Worm (Caenorhabditis elegans) whole organism, young adult: ENCODE results near the gene irld-33.

ENCODE experiments used
- B0261.1 ChIP-seq: sonication (generic microtip); optimal IDR thresholded peaks from 2 replicates; lab custom pipeline; 2016; ENCODE audit warnings: mild to moderate bottlenecking, missing genetic modification characterization, moderate library complexity, missing compliant biosample characterization
- C06A6.2 ChIP-seq: fragments of 200-800 bp; sonication (Bioruptor generic); conservative IDR thresholded peaks from 2 replicates; pipeline ENCODE4 v1.3.6; 2022; ENCODE audit warnings: missing genetic modification characterization, missing compliant biosample characterization
- C17E4.6 ChIP-seq: fragments of 200-800 bp; sonication (Bioruptor generic); IDR thresholded peaks from 2 replicates; pipeline ENCODE4 v1.3.6; 2022; ENCODE audit warnings: missing genetic modification reagents, missing genetic modification characterization, missing compliant biosample characterization
- F10E7.11 ChIP-seq: sonication (generic microtip); optimal IDR thresholded peaks from 2 replicates; lab custom pipeline; 2017; ENCODE audit warnings: mild to moderate bottlenecking, missing genetic modification characterization, moderate library complexity, missing compliant biosample characterization
- F22D6.2 ChIP-seq: sonication (generic microtip); optimal IDR thresholded peaks from 2 replicates; lab custom pipeline; 2016; ENCODE audit warnings: mild to moderate bottlenecking, missing genetic modification characterization, missing compliant biosample characterization
- F49E8.2 ChIP-seq: sonication (generic microtip); optimal IDR thresholded peaks from 3 replicates; lab custom pipeline; 2017; ENCODE audit warnings: missing genetic modification characterization, mild to moderate bottlenecking, missing compliant biosample characterization, antibody characterized with exemption, moderate library complexity; ENCODE audit not compliant: insufficient read depth
- F57A8.1 ChIP-seq: fragments of 200-800 bp; sonication (Bioruptor generic); optimal IDR thresholded peaks from 2 replicates; lab custom pipeline; 2018; ENCODE audit warnings: mild to moderate bottlenecking, missing genetic modification characterization, moderate library complexity, missing compliant biosample characterization
- F57C9.4 ChIP-seq: sonication (generic microtip); optimal IDR thresholded peaks from 2 replicates; lab custom pipeline; 2017; ENCODE audit warnings: mild to moderate bottlenecking, missing genetic modification characterization, missing compliant biosample characterization
- T07F8.4 ChIP-seq: sonication (generic microtip); optimal IDR thresholded peaks from 2 replicates; lab custom pipeline; 2016; ENCODE audit warnings: mild to moderate bottlenecking, missing genetic modification characterization, moderate library complexity, missing compliant biosample characterization
- Y56A3A.18 ChIP-seq: fragments of 200-800 bp; sonication (Bioruptor generic); IDR thresholded peaks from 2 replicates; pipeline ENCODE4 v1.3.6; 2022; ENCODE audit warnings: missing genetic modification reagents, missing genetic modification characterization, missing compliant biosample characterization
- Y67H2A.10 ChIP-seq: fragments of 200-800 bp; sonication (Bioruptor generic); conservative IDR thresholded peaks from 2 replicates; pipeline ENCODE4 v1.3.6; 2022; ENCODE audit warnings: missing genetic modification reagents, missing genetic modification characterization, missing compliant biosample characterization
- akir-1 ChIP-seq: fragments of 200-800 bp; sonication (Bioruptor generic); optimal IDR thresholded peaks from 2 replicates; lab custom pipeline; 2018; ENCODE audit warnings: mild to moderate bottlenecking, missing genetic modification characterization, moderate library complexity, missing compliant biosample characterization
- aptf-2 ChIP-seq: fragments of 200-800 bp; sonication (Bioruptor generic); conservative IDR thresholded peaks from 2 replicates; pipeline ENCODE4 v1.3.6; 2022; ENCODE audit warnings: missing genetic modification reagents, missing genetic modification characterization, missing compliant biosample characterization
- athp-1 ChIP-seq: sonication (generic microtip); optimal IDR thresholded peaks from 2 replicates; lab custom pipeline; 2017; ENCODE audit warnings: mild to moderate bottlenecking, missing genetic modification characterization, missing compliant biosample characterization
- bed-2 ChIP-seq: fragments of 200-800 bp; sonication (Bioruptor generic); IDR thresholded peaks from 2 replicates; pipeline ENCODE4 v1.3.6; 2022; ENCODE audit warnings: missing genetic modification reagents, missing genetic modification characterization, missing compliant biosample characterization
- ccch-3 ChIP-seq: fragments of 200-800 bp; sonication (Bioruptor generic); optimal IDR thresholded peaks from 2 replicates; lab custom pipeline; 2018; ENCODE audit warnings: mild to moderate bottlenecking, missing genetic modification characterization, missing compliant biosample characterization
- ceh-100 ChIP-seq: fragments of 200-800 bp; sonication (Bioruptor generic); IDR thresholded peaks from 2 replicates; pipeline ENCODE4 v1.3.6; 2022; ENCODE audit warnings: missing genetic modification reagents, missing genetic modification characterization, missing compliant biosample characterization
- ceh-27 ChIP-seq: fragments of 200-800 bp; sonication (Bioruptor generic); optimal IDR thresholded peaks from 2 replicates; lab custom pipeline; 2018; ENCODE audit warnings: mild to moderate bottlenecking, missing genetic modification characterization, moderate library complexity, missing compliant biosample characterization
- dox-1 ChIP-seq: fragments of 200-800 bp; sonication (Bioruptor generic); IDR thresholded peaks from 2 replicates; pipeline ENCODE4 v1.3.6; 2022; ENCODE audit warnings: missing genetic modification reagents, missing genetic modification characterization, missing compliant biosample characterization
- dpl-1 ChIP-seq: fragments of 150-350 bp; optimal IDR thresholded peaks from 2 replicates; lab custom pipeline; 2014; ENCODE audit warnings: missing biosample characterization, missing genetic modification reagents, missing genetic modification characterization
- efl-1 ChIP-seq: fragments of 150-350 bp; optimal IDR thresholded peaks from 2 replicates; lab custom pipeline; 2014; ENCODE audit warnings: missing biosample characterization, missing genetic modification reagents, missing genetic modification characterization
- egrh-3 ChIP-seq: fragments of 200-800 bp; sonication (Bioruptor generic); IDR thresholded peaks from 2 replicates; pipeline ENCODE4 v1.3.6; 2022; ENCODE audit warnings: missing genetic modification reagents, missing genetic modification characterization, missing compliant biosample characterization
- ekl-4 ChIP-seq: fragments of 200-800 bp; sonication (Bioruptor generic); IDR thresholded peaks from 2 replicates; pipeline ENCODE4 v1.3.6; 2022; ENCODE audit warnings: missing genetic modification reagents, missing genetic modification characterization, missing compliant biosample characterization
- him-1 ChIP-seq: sonication (generic microtip); optimal IDR thresholded peaks from 2 replicates; lab custom pipeline; 2016; ENCODE audit warnings: missing genotype, missing genetic modification reagents, missing genetic modification characterization, missing compliant biosample characterization
- let-607 ChIP-seq, 2 experiments: fragments of 200-800 bp in 1 of 2; sonication (Bioruptor generic) in 1 of 2; sonication (generic microtip) in 1 of 2; optimal IDR thresholded peaks; 2 replicates each; lab custom pipeline; 2016 to 2018; ENCODE audit warnings: mild to moderate bottlenecking in 2 of 2, missing compliant biosample characterization in 2 of 2, missing genetic modification characterization in 2 of 2, moderate library complexity in 2 of 2, missing genotype in 1 of 2
- lir-1 ChIP-seq: fragments of 200-800 bp; sonication (Bioruptor generic); conservative IDR thresholded peaks from 2 replicates; pipeline ENCODE4 v1.3.6; 2022; ENCODE audit warnings: missing genetic modification reagents, missing genetic modification characterization, missing compliant biosample characterization
- lsy-27 ChIP-seq: sonication (generic microtip); optimal IDR thresholded peaks from 2 replicates; lab custom pipeline; 2017; ENCODE audit warnings: missing genetic modification characterization, mild to moderate bottlenecking, missing compliant biosample characterization, antibody characterized with exemption, missing genotype, borderline replicate concordance; ENCODE audit not compliant: insufficient read depth
- madf-6 ChIP-seq: fragments of 200-800 bp; sonication (Bioruptor generic); IDR thresholded peaks from 2 replicates; pipeline ENCODE4 v1.3.6; 2022; ENCODE audit warnings: missing genetic modification reagents, missing genetic modification characterization, missing compliant biosample characterization
- mes-4 ChIP-seq: sonication (generic microtip); optimal IDR thresholded peaks from 2 replicates; lab custom pipeline; 2016; ENCODE audit warnings: missing genotype, missing genetic modification characterization, missing compliant biosample characterization
- mxl-1 ChIP-seq: sonication (generic microtip); optimal IDR thresholded peaks from 2 replicates; lab custom pipeline; 2016; ENCODE audit warnings: missing genetic modification characterization, missing compliant biosample characterization
- nhr-120 ChIP-seq: fragments of 200-800 bp; sonication (Bioruptor generic); IDR thresholded peaks from 2 replicates; pipeline ENCODE4 v1.3.6; 2022; ENCODE audit warnings: missing genetic modification characterization, missing compliant biosample characterization
- nhr-27 ChIP-seq: fragments of 200-800 bp; sonication (Bioruptor generic); optimal IDR thresholded peaks from 2 replicates; lab custom pipeline; 2018; ENCODE audit warnings: mild to moderate bottlenecking, missing genetic modification characterization, moderate library complexity, missing compliant biosample characterization
- pha-4 ChIP-seq: fragments of 150-350 bp; sonication (generic microtip); optimal IDR thresholded peaks from 2 replicates; lab custom pipeline; 2014; ENCODE audit warnings: missing biosample characterization, missing genetic modification reagents, missing genetic modification characterization
- snpc-3.4 ChIP-seq: sonication (generic microtip); optimal IDR thresholded peaks from 2 replicates; lab custom pipeline; 2017; ENCODE audit warnings: missing genetic modification characterization, mild to moderate bottlenecking, missing compliant biosample characterization, antibody characterized with exemption, moderate library complexity, missing genotype, missing genetic modification reagents
- tbp1 ChIP-seq: fragments of 200-800 bp; sonication (Bioruptor generic); optimal IDR thresholded peaks from 2 replicates; lab custom pipeline; 2018; ENCODE audit warnings: mild to moderate bottlenecking, missing genetic modification characterization, missing compliant biosample characterization
- unc-62 ChIP-seq: fragments of 150-350 bp; optimal IDR thresholded peaks from 2 replicates; lab custom pipeline; 2014; ENCODE audit warnings: missing biosample characterization, missing genetic modification reagents, missing genetic modification characterization
- ztf-26 ChIP-seq: sonication (generic microtip); optimal IDR thresholded peaks from 2 replicates; lab custom pipeline; 2017; ENCODE audit warnings: missing genetic modification characterization, missing compliant biosample characterization

irld-33 gene

DNA sequence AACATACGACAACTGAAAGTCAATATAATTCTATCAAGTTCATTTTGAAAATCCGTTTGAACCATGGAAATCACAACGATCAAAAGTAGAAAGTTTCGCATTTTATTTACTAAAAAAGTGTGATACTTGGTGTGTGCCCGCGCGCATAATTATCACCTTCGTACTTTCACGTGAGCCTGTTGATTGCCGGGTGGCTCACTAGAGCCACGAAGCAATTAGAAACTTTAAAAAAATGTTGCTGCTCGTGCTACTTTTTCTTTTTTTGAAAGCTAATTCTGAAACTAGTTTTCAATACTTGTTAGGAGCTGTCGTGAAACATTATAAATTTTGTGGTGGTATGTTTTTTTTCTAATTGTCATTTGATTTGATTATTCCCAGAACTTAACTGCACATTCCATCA lies at the start of gene irld-33, which contains the start of gene irld-9:
TSS of gene irld-33 (plus strand) at position 209 of the 400 bp plus-strand sequence.
TSS of gene irld-9 (minus strand) at position 101 of the 400 bp plus-strand sequence.
- no peak for TF ChIP-seq him-1 (tag; lab: Kevin White, UChicago)
- TF ChIP-seq bed-2 (GFP tag; lab: Robert Waterston, UW) = no peak
- no peak for TF ChIP-seq athp-1 (tag; lab: Kevin White, UChicago)
- TF ChIP-seq T07F8.4 (tag; lab: Kevin White, UChicago) = no peak
- TF ChIP-seq mxl-1 (tag; lab: Kevin White, UChicago) = no peak
- no peak for TF ChIP-seq ccch-3 (GFP tag; lab: Kevin White, UChicago)
- TF ChIP-seq nhr-27 (tag; lab: Kevin White, UChicago) = no peak
- no peak for TF ChIP-seq C06A6.2
- no peak for TF ChIP-seq ztf-26 (tag; lab: Kevin White, UChicago)
- no peak for TF ChIP-seq pha-4
- TF ChIP-seq unc-62 (GFP tag; lab: Kevin White, UChicago) = no peak
- TF ChIP-seq nhr-120 (GFP tag; lab: Robert Waterston, UW) = no peak
- TF ChIP-seq Y67H2A.10 (GFP tag; lab: Robert Waterston, UW) = no peak
- no peak for TF ChIP-seq ceh-100

DNA sequence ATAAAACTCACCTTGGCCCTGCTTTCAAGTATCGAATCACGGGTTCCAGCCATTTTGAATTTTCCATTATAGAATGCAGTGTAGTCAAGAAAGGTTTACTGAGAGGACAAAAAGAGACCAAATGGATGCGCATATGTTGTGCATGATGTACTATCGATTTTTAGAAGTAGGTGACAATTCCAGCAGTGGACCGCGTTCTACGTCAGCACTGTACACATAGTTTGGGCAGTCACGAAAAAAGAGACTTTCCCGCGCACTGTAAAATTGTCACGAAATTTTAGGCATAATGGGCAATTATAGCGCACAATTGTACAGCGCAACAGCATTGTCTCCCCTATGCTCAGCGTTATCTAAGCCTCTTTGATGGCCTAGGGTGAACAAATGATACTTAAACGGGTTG lies 47.8 kb upstream of the irld-33 start, which contains the start of gene fbxc-22:
TSS of gene fbxc-22 (minus strand) at position 101 of the 400 bp plus-strand sequence.
- no peak for TF ChIP-seq C17E4.6 (GFP tag; lab: Robert Waterston, UW)
- no peak for TF ChIP-seq F10E7.11
- no peak for TF ChIP-seq dpl-1
- TF ChIP-seq F57C9.4 = no peak
- no peak for TF ChIP-seq ekl-4 (GFP tag; lab: Robert Waterston, UW)
- no peak for TF ChIP-seq Y56A3A.18 (GFP tag; lab: Robert Waterston, UW)
- TF ChIP-seq lir-1 (GFP tag; lab: Robert Waterston, UW) = no peak
- no peak for TF ChIP-seq B0261.1 (tag; lab: Kevin White, UChicago)
- no peak for TF ChIP-seq madf-6 (GFP tag; lab: Robert Waterston, UW)
- TF ChIP-seq lsy-27 (tag; lab: Kevin White, UChicago) = no peak
- no peak for TF ChIP-seq snpc-3.4 (tag; lab: Kevin White, UChicago)
- TF ChIP-seq efl-1 (GFP tag; lab: Kevin White, UChicago) = no peak
- TF ChIP-seq ccch-3 (GFP tag; lab: Kevin White, UChicago) = no peak
- TF ChIP-seq mes-4 = no peak
- TF ChIP-seq F57A8.1 (GFP tag; lab: Kevin White, UChicago) = no peak
- TF ChIP-seq dox-1 (GFP tag; lab: Robert Waterston, UW) = no peak
- no peak for TF ChIP-seq ceh-27 (GFP tag; lab: Kevin White, UChicago)
- no peak for TF ChIP-seq let-607 (tag; optimal IDR thresholded peaks at IDR 0.05; lab: Kevin White, UChicago)
- no peak for TF ChIP-seq F22D6.2 (tag; lab: Kevin White, UChicago)

DNA sequence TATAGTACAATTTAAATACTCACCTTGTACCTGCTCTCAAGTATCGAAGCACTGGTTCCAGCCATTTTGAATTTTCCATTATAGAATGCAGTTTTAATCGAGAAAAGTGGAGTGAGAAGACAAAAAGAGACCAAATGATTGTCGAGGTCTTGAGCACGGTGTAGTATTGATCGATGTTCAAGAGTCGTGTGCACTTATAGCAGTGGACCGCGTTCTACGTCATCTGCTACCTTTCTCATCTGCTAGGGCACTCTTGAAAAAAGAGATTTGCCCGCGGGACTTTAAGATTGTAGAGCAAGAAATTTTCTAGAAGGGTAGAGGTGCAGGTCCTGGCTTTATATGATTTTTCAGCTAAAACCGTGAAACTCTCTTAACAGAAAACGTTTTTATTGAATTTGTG lies 46.0 kb upstream of the irld-33 start, which contains the start of gene fbxc-21:
TSS of gene fbxc-21 (minus strand) at position 101 of the 400 bp plus-strand sequence.
- no peak for TF ChIP-seq akir-1 (GFP tag; lab: Kevin White, UChicago)
- TF ChIP-seq, all 124 proteins: peak for 0

DNA sequence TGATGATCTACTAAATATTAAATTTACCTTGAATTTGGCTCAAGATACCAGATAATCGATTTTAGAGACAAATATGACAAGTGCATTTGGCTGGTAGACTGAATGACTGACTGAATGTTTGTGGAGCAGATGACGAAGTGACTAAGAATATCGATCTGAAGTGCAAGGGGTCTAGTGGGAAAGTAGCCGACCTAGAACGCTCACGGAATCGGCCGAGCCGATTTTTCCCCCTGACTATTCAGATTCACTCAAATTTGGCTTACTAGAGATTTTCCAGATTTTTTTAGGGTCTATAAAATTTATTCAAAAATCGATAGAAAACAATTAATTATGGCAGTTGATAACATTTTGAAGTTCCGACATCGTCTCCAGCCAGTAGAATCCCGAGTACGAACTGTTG lies 44.3 kb upstream of the irld-33 start, which contains the start of gene fbxc-26:
TSS of gene fbxc-26 (minus strand) at position 101 of the 400 bp plus-strand sequence.
- no peak for TF ChIP-seq tbp1 (GFP tag; lab: Kevin White, UChicago)
- no peak for TF ChIP-seq egrh-3 (GFP tag; lab: Robert Waterston, UW)
- no peak for TF ChIP-seq F49E8.2
- no peak for TF ChIP-seq aptf-2 (GFP tag; lab: Robert Waterston, UW)
